Worm (Caenorhabditis elegans): ENCODE data around the gene F26D2.15.

F26D2.15 gene

DNA sequence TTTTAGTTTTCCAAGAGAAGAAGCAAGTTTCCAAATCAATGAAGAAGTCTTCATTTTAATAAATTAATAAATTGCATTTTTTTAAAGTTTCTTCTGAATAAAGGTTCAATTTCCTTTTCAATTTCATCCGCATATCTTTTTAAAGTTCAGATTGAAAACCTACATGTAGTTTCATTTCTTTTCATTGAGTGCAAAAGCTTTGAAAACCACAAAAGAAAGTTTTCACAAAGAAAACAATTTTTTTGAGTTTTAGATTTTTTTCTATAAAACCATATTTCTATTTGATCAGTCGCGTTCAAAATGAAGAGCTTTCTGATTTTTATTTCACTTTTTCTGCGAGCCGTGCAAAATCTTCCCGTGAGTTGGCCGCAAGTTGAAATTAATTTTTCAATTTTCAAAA lies 8.0 kb downstream of the F26D2.15 start, which contains the start of gene T08G3.6:
Gene T08G3.6, plus strand, starts transcription at position 301 of the 400 bp plus-strand sequence.
- TF ChIP-seq hnd-1 (tag; optimal IDR thresholded peaks at IDR 0.05): no peak

DNA sequence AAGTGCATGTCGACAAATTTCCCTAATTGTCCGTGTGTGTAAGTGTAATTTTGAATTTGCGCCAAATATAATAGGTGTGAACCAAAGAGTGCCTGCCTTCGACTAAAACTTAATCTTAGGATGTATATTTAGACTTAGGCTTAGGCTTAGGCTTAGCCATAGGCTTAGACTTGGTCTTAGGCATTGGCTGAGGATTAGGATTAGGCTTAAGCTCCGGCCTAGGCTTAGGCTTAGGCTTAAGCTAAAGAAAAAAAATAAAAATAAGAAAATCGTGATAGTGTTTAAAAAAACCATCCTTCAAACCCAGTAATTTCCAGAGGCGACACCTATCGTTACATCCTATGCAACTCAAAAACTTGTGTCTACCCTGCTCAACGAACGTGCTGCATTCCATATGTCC lies 8.5 kb downstream of the F26D2.15 start:
- TF ChIP-seq ceh-13 (GFP tag; optimal IDR thresholded peaks at IDR 0.05) (no peak), ceh-36 (tag; optimal IDR thresholded peaks at IDR 0.05) (peak; percentile 69)

DNA sequence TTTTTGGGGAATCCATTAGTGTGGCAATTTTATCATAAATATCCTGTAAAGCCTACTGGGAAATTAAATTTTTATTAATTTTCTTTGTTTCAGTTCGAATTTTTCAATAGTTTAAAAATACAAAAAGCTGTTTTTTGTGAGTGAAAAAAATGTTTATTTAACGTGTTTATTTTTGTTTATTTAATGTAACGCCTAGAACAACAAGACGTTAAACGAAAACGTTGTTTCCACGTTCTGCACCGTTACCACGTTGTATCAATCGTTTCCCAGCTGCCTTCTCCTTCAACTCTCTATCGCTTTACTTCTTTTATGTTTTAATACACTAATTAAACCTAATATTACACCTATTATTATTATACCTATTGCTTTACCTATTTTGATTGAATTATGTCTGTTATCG lies 10.1 kb downstream of the F26D2.15 start, which contains the start of gene T08G3.13:
Gene T08G3.13, plus strand, starts transcription at position 301 of the 400 bp plus-strand sequence.
- TF ChIP-seq tbx-37 (GFP tag; conservative IDR thresholded peaks at IDR 0.05): no peak
- TF ChIP-seq flt-1 (GFP tag; IDR thresholded peaks at IDR 0.05): no peak
- TF ChIP-seq aly-1 (tag; optimal IDR thresholded peaks at IDR 0.05): no peak

DNA sequence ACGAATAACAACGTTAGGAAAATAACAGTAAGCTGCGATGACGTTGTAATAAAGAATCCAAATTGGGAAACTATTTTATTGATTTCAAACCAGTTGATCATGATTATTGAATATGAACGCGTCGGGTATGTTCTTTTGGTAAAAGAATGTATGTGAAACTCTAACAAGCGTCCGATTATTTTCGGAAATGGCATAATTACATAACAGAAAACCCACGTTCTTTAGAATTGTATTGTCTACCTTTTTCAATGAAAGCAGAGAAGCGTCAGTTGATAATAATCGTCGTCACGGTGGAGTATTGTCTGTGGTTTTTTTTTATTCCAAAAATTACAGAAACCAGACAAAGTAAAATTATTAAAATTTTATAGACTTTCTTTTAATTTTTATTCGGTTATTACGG lies 17.4 kb downstream of the F26D2.15 start, which contains the start of gene str-14:
Gene str-14, minus strand, starts transcription at position 101 of the 400 bp plus-strand sequence.
- TF ChIP-seq ceh-36 (tag; optimal IDR thresholded peaks at IDR 0.05) (no peak), hnd-1 (tag; optimal IDR thresholded peaks at IDR 0.05) (no peak), hmg-4 (GFP tag; optimal IDR thresholded peaks at IDR 0.05) (no peak)

DNA sequence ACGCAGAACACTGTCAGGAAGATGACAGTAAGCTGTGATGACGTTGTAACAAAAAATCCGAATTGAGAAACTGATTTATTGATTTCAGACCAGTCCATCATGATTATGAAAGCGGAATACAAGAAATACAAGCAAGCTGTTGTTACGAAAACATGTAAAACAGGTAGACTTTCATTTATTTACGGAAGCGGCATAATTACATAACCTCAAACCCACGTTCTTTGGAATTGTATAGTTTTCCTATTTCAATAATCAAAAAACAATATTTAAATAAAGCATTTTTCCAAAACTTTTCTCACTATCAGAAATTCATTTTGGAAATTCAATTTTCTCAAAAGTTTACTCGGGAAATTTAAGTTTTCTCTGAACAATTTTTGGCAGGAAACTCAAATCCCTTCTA lies 21.1 kb downstream of the F26D2.15 start, which contains the start of gene str-15:
Gene str-15, minus strand, starts transcription at position 101 of the 400 bp plus-strand sequence.
- TF ChIP-seq pes-1 (GFP tag; IDR thresholded peaks at IDR 0.05): no peak
- TF ChIP-seq ceh-13 (GFP tag; optimal IDR thresholded peaks at IDR 0.05): no peak
- TF ChIP-seq F13C5.2 (tag; optimal IDR thresholded peaks at IDR 0.05): no peak
- no peak for TF ChIP-seq hnd-1 (tag; optimal IDR thresholded peaks at IDR 0.05)
- TF ChIP-seq flt-1 (GFP tag; IDR thresholded peaks at IDR 0.05): no peak
- TF ChIP-seq hmbx-1 (tag; optimal IDR thresholded peaks at IDR 0.05): no peak
- no peak for TF ChIP-seq tra-4 (tag; optimal IDR thresholded peaks at IDR 0.05)
- no peak for TF ChIP-seq ets-7 (tag; optimal IDR thresholded peaks at IDR 0.05)
- no peak for TF ChIP-seq tbx-11 (GFP tag; IDR thresholded peaks at IDR 0.05)
- no peak for TF ChIP-seq ama-1 (optimal IDR thresholded peaks at IDR 0.05)
- TF ChIP-seq ceh-36 (tag; optimal IDR thresholded peaks at IDR 0.05): no peak
- no peak for TF ChIP-seq scrt-1 (GFP tag; IDR thresholded peaks at IDR 0.05)
- no peak for TF ChIP-seq aly-1 (tag; optimal IDR thresholded peaks at IDR 0.05)
- no peak for TF ChIP-seq B0310.2 (tag; optimal IDR thresholded peaks at IDR 0.05)
- TF ChIP-seq tbx-37 (GFP tag; conservative IDR thresholded peaks at IDR 0.05): no peak
- TF ChIP-seq sea-1 (GFP tag; conservative IDR thresholded peaks at IDR 0.05): no peak
- TF ChIP-seq hmg-4 (GFP tag; optimal IDR thresholded peaks at IDR 0.05): no peak

DNA sequence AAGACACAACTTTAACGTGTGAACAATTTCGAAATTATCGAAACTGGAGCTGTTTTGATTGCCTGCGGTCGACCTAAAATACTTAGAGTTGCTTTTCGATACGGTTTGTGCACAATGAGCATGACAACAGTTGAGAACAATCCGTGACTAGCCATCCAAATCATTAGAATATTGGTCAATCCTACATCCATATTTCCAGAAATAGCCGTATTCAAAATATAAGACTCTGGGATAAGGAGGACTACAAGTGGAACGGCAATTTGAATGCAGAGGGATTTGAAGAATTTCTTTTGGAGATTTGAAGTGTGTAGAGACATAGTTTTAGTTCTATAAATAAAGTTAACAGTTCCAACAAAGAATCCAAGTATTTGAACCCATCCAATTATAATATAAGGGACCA lies 21.7 kb downstream of the F26D2.15 start:
- TF ChIP-seq scrt-1 (GFP tag; IDR thresholded peaks at IDR 0.05): no peak

DNA sequence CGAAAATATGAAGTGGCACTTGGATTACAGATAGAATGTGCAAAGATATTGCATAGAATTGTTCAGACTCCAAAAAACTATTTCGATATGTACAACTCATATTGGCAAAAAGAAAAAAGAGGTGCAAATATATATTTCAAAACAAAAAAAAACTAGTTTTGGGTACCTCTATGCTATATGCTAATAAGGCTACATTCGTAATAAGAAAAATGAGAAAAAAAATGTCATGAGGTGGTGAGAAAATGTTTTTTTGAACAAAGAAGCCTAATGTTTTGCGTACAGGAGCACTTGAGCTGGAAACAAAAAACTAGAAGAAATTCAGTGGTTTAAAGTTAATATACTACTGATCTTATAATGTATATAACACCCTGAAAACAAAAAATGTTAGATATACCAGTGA lies 23.2 kb downstream of the F26D2.15 start, which contains the start of gene srh-142:
Gene srh-142, minus strand, starts transcription at position 101 of the 400 bp plus-strand sequence.
- no peak for TF ChIP-seq pes-1 (GFP tag; IDR thresholded peaks at IDR 0.05)
- TF ChIP-seq ceh-36 (tag; optimal IDR thresholded peaks at IDR 0.05): no peak
- TF ChIP-seq flt-1 (GFP tag; IDR thresholded peaks at IDR 0.05): no peak
- no peak for TF ChIP-seq hmbx-1 (tag; optimal IDR thresholded peaks at IDR 0.05)
- TF ChIP-seq scrt-1 (GFP tag; IDR thresholded peaks at IDR 0.05): no peak
- no peak for TF ChIP-seq ets-7 (tag; optimal IDR thresholded peaks at IDR 0.05)
- no peak for TF ChIP-seq hmg-4 (GFP tag; optimal IDR thresholded peaks at IDR 0.05)
- TF ChIP-seq sea-1 (GFP tag; conservative IDR thresholded peaks at IDR 0.05): no peak
- no peak for TF ChIP-seq hnd-1 (tag; optimal IDR thresholded peaks at IDR 0.05)
- TF ChIP-seq tra-4 (tag; optimal IDR thresholded peaks at IDR 0.05): no peak
- TF ChIP-seq B0310.2 (tag; optimal IDR thresholded peaks at IDR 0.05): no peak
- TF ChIP-seq ama-1 (optimal IDR thresholded peaks at IDR 0.05): no peak
- no peak for TF ChIP-seq aly-1 (tag; optimal IDR thresholded peaks at IDR 0.05)
- TF ChIP-seq tbx-37 (GFP tag; conservative IDR thresholded peaks at IDR 0.05): no peak
- no peak for TF ChIP-seq tbx-11 (GFP tag; IDR thresholded peaks at IDR 0.05)
- no peak for TF ChIP-seq F13C5.2 (tag; optimal IDR thresholded peaks at IDR 0.05)
- TF ChIP-seq ceh-13 (GFP tag; optimal IDR thresholded peaks at IDR 0.05): no peak

DNA sequence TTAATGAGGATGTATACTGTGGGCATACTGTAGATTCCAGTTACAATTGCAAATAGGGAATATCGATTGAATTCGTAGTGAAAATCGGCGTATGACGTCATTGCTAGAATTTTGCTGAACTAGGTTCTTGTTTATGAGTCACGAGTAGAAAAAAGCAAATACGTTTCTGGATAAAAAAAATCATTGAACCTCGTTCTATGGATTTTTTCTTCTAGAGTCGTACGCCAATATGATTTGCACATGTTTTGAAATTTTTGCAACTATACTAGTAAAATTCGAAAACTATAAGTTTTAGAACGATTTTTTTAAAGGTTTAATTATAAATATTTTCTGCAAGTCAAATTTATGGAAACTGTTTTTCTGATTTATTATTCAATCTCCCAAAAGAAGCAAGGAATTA lies 30.2 kb downstream of the F26D2.15 start, which contains the start of gene sru-44:
Gene sru-44, minus strand, starts transcription at position 101 of the 400 bp plus-strand sequence.
- TF ChIP-seq ceh-13 (GFP tag; optimal IDR thresholded peaks at IDR 0.05): no peak

DNA sequence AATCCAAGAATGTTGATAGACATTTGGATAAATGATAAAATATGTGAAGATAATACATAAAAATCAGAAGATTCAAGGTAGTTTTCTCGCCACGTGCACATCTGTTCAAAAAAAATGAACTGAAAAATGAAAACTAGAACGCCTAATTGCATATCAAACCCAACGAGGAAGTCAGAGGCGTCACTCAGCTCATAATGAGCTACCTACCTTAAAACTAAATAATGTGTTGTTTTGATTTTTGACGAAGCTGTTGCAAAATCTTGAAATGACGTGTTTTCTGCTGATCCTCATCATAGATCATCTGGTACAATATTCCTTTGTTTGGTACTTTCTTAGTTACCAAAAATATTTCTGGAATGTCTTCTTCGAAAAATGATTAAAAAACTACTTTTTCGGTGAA lies 33.3 kb downstream of the F26D2.15 start, which contains the start of gene srh-138:
Gene srh-138, minus strand, starts transcription at position 101 of the 400 bp plus-strand sequence.
- TF ChIP-seq hnd-1 (tag; optimal IDR thresholded peaks at IDR 0.05) (no peak), ama-1 (optimal IDR thresholded peaks at IDR 0.05) (no peak), tbx-11 (GFP tag; IDR thresholded peaks at IDR 0.05) (no peak), F13C5.2 (tag; optimal IDR thresholded peaks at IDR 0.05) (no peak), flt-1 (GFP tag; IDR thresholded peaks at IDR 0.05) (no peak), tra-4 (tag; optimal IDR thresholded peaks at IDR 0.05) (no peak), scrt-1 (GFP tag; IDR thresholded peaks at IDR 0.05) (no peak), pes-1 (GFP tag; IDR thresholded peaks at IDR 0.05) (no peak), hmg-4 (GFP tag; optimal IDR thresholded peaks at IDR 0.05) (no peak), hmbx-1 (tag; optimal IDR thresholded peaks at IDR 0.05) (no peak), tbx-37 (GFP tag; conservative IDR thresholded peaks at IDR 0.05) (no peak), ceh-13 (GFP tag; optimal IDR thresholded peaks at IDR 0.05) (no peak), sea-1 (GFP tag; conservative IDR thresholded peaks at IDR 0.05) (no peak), B0310.2 (tag; optimal IDR thresholded peaks at IDR 0.05) (no peak), ceh-36 (tag; optimal IDR thresholded peaks at IDR 0.05) (no peak), ets-7 (tag; optimal IDR thresholded peaks at IDR 0.05) (no peak), aly-1 (tag; optimal IDR thresholded peaks at IDR 0.05) (no peak)

Data from whole organism, early embryonic.